Worm (Caenorhabditis elegans): Measurements from ENCODE around the gene cht-5.

DNA sequence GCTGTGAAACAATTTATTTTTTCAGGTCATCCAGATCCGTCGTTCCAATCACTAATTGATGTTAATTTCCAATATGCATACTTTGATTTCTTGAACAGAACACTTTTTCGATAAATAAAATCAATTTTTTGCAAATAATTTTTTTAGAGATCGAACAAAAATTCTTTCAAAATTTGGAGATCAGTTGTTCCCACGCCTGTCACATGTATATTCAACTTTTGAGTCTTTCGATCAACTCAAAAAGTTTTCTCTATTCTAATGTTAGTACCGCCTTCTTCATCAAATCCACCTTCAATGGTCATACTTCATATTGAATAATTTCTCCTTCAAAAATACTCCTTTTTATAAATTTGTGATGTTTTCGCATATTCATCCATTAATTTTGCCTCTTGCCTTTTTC is 40.3 kb downstream of the cht-5 start, which contains the start of gene srsx-29:
- no peak for TF ChIP-seq jun-1 (tag; optimal IDR thresholded peaks at IDR 0.05)
- TF ChIP-seq C04F5.9 (tag; optimal IDR thresholded peaks at IDR 0.05) = no peak
- no peak for TF ChIP-seq alr-1 (tag; optimal IDR thresholded peaks at IDR 0.05; ENCODE audit: borderline replicate concordance)
- TF ChIP-seq nhr-90 (tag; optimal IDR thresholded peaks at IDR 0.05; ENCODE audit: poor library complexity) = no peak
- no peak for TF ChIP-seq nhr-28 (tag; optimal IDR thresholded peaks at IDR 0.05)
- TF ChIP-seq sup-37 (GFP tag; optimal IDR thresholded peaks at IDR 0.05) = no peak
- no peak for TF ChIP-seq unc-62 (GFP tag; optimal IDR thresholded peaks at IDR 0.05)
- no peak for TF ChIP-seq mdl-1 (tag; optimal IDR thresholded peaks at IDR 0.05)
- TF ChIP-seq rnt-1 (tag; optimal IDR thresholded peaks at IDR 0.05) = no peak
- TF ChIP-seq nhr-237 (tag; optimal IDR thresholded peaks at IDR 0.05) = no peak
- no peak for TF ChIP-seq fkh-10 (GFP tag; optimal IDR thresholded peaks at IDR 0.05)
- no peak for TF ChIP-seq hlh-17 (GFP tag; optimal IDR thresholded peaks at IDR 0.05; ENCODE audit: borderline replicate concordance)
- no peak for TF ChIP-seq Y116A8C.19 (tag; optimal IDR thresholded peaks at IDR 0.05; ENCODE audit: borderline replicate concordance)
- TF ChIP-seq ceh-82 (tag; optimal IDR thresholded peaks at IDR 0.05) = no peak

All from whole organism, L1 larva.